Worm (Caenorhabditis elegans) whole organism, L2 larva: Measurements from ENCODE around the gene fkb-1.

ENCODE experiments used
- C34F6.9 ChIP-seq: fragments of 150-350 bp; optimal IDR thresholded peaks from 2 replicates; lab custom pipeline; 2014; ENCODE audit warnings: missing biosample characterization, missing genetic modification characterization
- F13H6.1 ChIP-seq: sonication (generic microtip); optimal IDR thresholded peaks from 2 replicates; lab custom pipeline; 2016; ENCODE audit warnings: missing genetic modification characterization, missing compliant biosample characterization
- R02D3.7 ChIP-seq: fragments of 150-350 bp; optimal IDR thresholded peaks from 2 replicates; lab custom pipeline; 2014; ENCODE audit warnings: missing biosample characterization, missing genetic modification characterization
- Y55F3AM.14 ChIP-seq: fragments of 200-800 bp; sonication (Bioruptor generic); optimal IDR thresholded peaks from 2 replicates; lab custom pipeline; 2018; ENCODE audit warnings: mild to moderate bottlenecking, missing genetic modification characterization, missing compliant biosample characterization
- ZK546.5 ChIP-seq: sonication (generic microtip); optimal IDR thresholded peaks from 2 replicates; lab custom pipeline; 2017; ENCODE audit warnings: missing biosample characterization, missing genetic modification characterization
- alr-1 ChIP-seq: fragments of 150-350 bp; optimal IDR thresholded peaks from 2 replicates; lab custom pipeline; 2014; ENCODE audit warnings: missing biosample characterization, missing genetic modification characterization
- aly-2 ChIP-seq: fragments of 150-350 bp; optimal IDR thresholded peaks from 2 replicates; lab custom pipeline; 2014; ENCODE audit warnings: missing biosample characterization, missing genetic modification characterization
- ama-1 ChIP-seq: fragments of 150-350 bp; optimal IDR thresholded peaks from 2 replicates; lab custom pipeline; 2018; ENCODE audit warnings: inconsistent platforms
- blmp-1 ChIP-seq: sonication (generic microtip); optimal IDR thresholded peaks from 2 replicates; lab custom pipeline; 2017; ENCODE audit warnings: missing genetic modification characterization, mild to moderate bottlenecking, missing compliant biosample characterization, antibody characterized with exemption, moderate library complexity; ENCODE audit not compliant: insufficient read depth
- ceh-16 ChIP-seq: fragments of 150-350 bp; optimal IDR thresholded peaks from 2 replicates; lab custom pipeline; 2014; ENCODE audit warnings: missing biosample characterization, missing genetic modification characterization
- ceh-82 ChIP-seq: fragments of 150-350 bp; optimal IDR thresholded peaks from 2 replicates; lab custom pipeline; 2014; ENCODE audit warnings: missing biosample characterization, missing genetic modification characterization
- crh-2 ChIP-seq: sonication (generic microtip); optimal IDR thresholded peaks from 2 replicates; lab custom pipeline; 2017; ENCODE audit warnings: missing biosample characterization, missing genetic modification characterization
- dmd-4 ChIP-seq: sonication (generic microtip); optimal IDR thresholded peaks from 2 replicates; lab custom pipeline; 2017; ENCODE audit warnings: missing biosample characterization, missing genetic modification characterization
- egl-27 ChIP-seq: sonication (generic microtip); optimal IDR thresholded peaks from 3 replicates; lab custom pipeline; 2017; ENCODE audit warnings: missing biosample characterization, missing genetic modification reagents, missing genetic modification characterization
- elt-1 ChIP-seq: fragments of 150-350 bp; optimal IDR thresholded peaks from 2 replicates; lab custom pipeline; 2014; ENCODE audit warnings: missing biosample characterization, missing genetic modification characterization
- elt-3 ChIP-seq: sonication (generic microtip); optimal IDR thresholded peaks from 2 replicates; lab custom pipeline; 2017; ENCODE audit warnings: missing biosample characterization, missing genetic modification characterization
- fos-1 ChIP-seq: fragments of 150-350 bp; optimal IDR thresholded peaks from 2 replicates; lab custom pipeline; 2014; ENCODE audit warnings: missing biosample characterization, missing genetic modification characterization
- gmeb-1 ChIP-seq: fragments of 150-350 bp; optimal IDR thresholded peaks from 2 replicates; lab custom pipeline; 2014; ENCODE audit warnings: missing biosample characterization, missing genetic modification characterization
- lin-11 ChIP-seq: fragments of 150-350 bp; sonication (generic microtip); optimal IDR thresholded peaks from 2 replicates; lab custom pipeline; 2014; ENCODE audit warnings: missing biosample characterization, missing genetic modification characterization, inconsistent platforms, mixed read lengths
- lin-13 ChIP-seq: fragments of 150-350 bp; optimal IDR thresholded peaks from 2 replicates; lab custom pipeline; 2014; ENCODE audit warnings: missing biosample characterization, missing genetic modification reagents, missing genetic modification characterization
- lin-39 ChIP-seq: fragments of 150-350 bp; optimal IDR thresholded peaks from 2 replicates; lab custom pipeline; 2014; ENCODE audit warnings: missing biosample characterization, missing genetic modification reagents, missing genetic modification characterization
- lsy-2 ChIP-seq, 2 experiments: fragments of 150-350 bp in 1 of 2; sonication (generic microtip) in 1 of 2; optimal IDR thresholded peaks; 2 replicates each; lab custom pipeline; 2014 to 2017; ENCODE audit warnings: missing biosample characterization in 2 of 2, missing genetic modification characterization in 2 of 2
- mab-5 ChIP-seq: fragments of 150-350 bp; optimal IDR thresholded peaks from 2 replicates; lab custom pipeline; 2014; ENCODE audit warnings: missing biosample characterization, missing genetic modification characterization
- mbf-1 ChIP-seq: sonication (generic microtip); optimal IDR thresholded peaks from 2 replicates; lab custom pipeline; 2017; ENCODE audit warnings: missing biosample characterization, missing genetic modification characterization
- mdl-1 ChIP-seq, 2 experiments: fragments of 150-350 bp in 1 of 2; sonication (generic microtip) in 1 of 2; optimal IDR thresholded peaks; 2 replicates each; lab custom pipeline; 2017; ENCODE audit warnings: missing biosample characterization in 2 of 2, missing genetic modification characterization in 2 of 2
- nhr-10 ChIP-seq: sonication (generic microtip); optimal IDR thresholded peaks from 2 replicates; lab custom pipeline; 2017; ENCODE audit warnings: missing biosample characterization, missing genetic modification characterization
- nhr-11 ChIP-seq: fragments of 150-350 bp; optimal IDR thresholded peaks from 2 replicates; lab custom pipeline; 2014; ENCODE audit warnings: missing biosample characterization, missing genetic modification characterization
- nhr-12 ChIP-seq: fragments of 150-350 bp; optimal IDR thresholded peaks from 2 replicates; lab custom pipeline; 2014; ENCODE audit warnings: missing biosample characterization, missing genetic modification characterization
- nhr-129 ChIP-seq: fragments of 150-350 bp; optimal IDR thresholded peaks from 2 replicates; lab custom pipeline; 2014; ENCODE audit warnings: missing biosample characterization, missing genetic modification characterization
- nhr-21 ChIP-seq: fragments of 150-350 bp; optimal IDR thresholded peaks from 2 replicates; lab custom pipeline; 2014; ENCODE audit warnings: missing biosample characterization, missing genetic modification characterization
- nhr-23 ChIP-seq: fragments of 150-350 bp; optimal IDR thresholded peaks from 2 replicates; lab custom pipeline; 2014; ENCODE audit warnings: missing biosample characterization, missing genetic modification reagents, missing genetic modification characterization
- nhr-237 ChIP-seq: fragments of 150-350 bp; optimal IDR thresholded peaks from 2 replicates; lab custom pipeline; 2014; ENCODE audit warnings: missing biosample characterization, missing genetic modification characterization
- nhr-25 ChIP-seq: fragments of 150-350 bp; sonication (generic microtip); optimal IDR thresholded peaks from 3 replicates; lab custom pipeline; 2014; ENCODE audit warnings: missing biosample characterization, missing genetic modification characterization
- nhr-6 ChIP-seq: fragments of 150-350 bp; optimal IDR thresholded peaks from 2 replicates; lab custom pipeline; 2014; ENCODE audit warnings: missing biosample characterization, missing genetic modification characterization
- nhr-77 ChIP-seq: fragments of 150-350 bp; optimal IDR thresholded peaks from 2 replicates; lab custom pipeline; 2014; ENCODE audit warnings: missing biosample characterization, missing genetic modification characterization
- peb-1 ChIP-seq: fragments of 150-350 bp; optimal IDR thresholded peaks from 2 replicates; lab custom pipeline; 2014; ENCODE audit warnings: missing biosample characterization, missing genetic modification characterization
- sem-4 ChIP-seq: fragments of 150-350 bp; optimal IDR thresholded peaks from 2 replicates; lab custom pipeline; 2014; ENCODE audit warnings: missing biosample characterization, missing genetic modification reagents, missing genetic modification characterization
- skn-1 ChIP-seq: sonication (generic microtip); optimal IDR thresholded peaks from 2 replicates; lab custom pipeline; 2017; ENCODE audit warnings: missing biosample characterization, missing genetic modification characterization
- sma-3 ChIP-seq: sonication (generic microtip); optimal IDR thresholded peaks from 2 replicates; lab custom pipeline; 2016; ENCODE audit warnings: missing genetic modification reagents, missing genetic modification characterization, missing compliant biosample characterization
- sma-9 ChIP-seq, 2 experiments: fragments of 150-350 bp in 1 of 2; sonication (generic microtip) in 1 of 2; optimal IDR thresholded peaks; 2 replicates each; lab custom pipeline; 2014 to 2016; ENCODE audit warnings: missing genetic modification characterization in 2 of 2, mild to moderate bottlenecking in 1 of 2, missing biosample characterization in 1 of 2, missing compliant biosample characterization in 1 of 2, missing genetic modification reagents in 1 of 2, moderate library complexity in 1 of 2
- snpc-4 ChIP-seq: fragments of 150-350 bp; optimal IDR thresholded peaks from 2 replicates; lab custom pipeline; 2014; ENCODE audit warnings: missing biosample characterization, missing genetic modification characterization
- unc-39 ChIP-seq: fragments of 150-350 bp; optimal IDR thresholded peaks from 2 replicates; lab custom pipeline; 2014; ENCODE audit warnings: missing biosample characterization, missing genetic modification characterization
- unc-55 ChIP-seq: fragments of 150-350 bp; sonication (generic microtip); optimal IDR thresholded peaks from 3 replicates; lab custom pipeline; 2014; ENCODE audit warnings: missing biosample characterization, missing genetic modification reagents, missing genetic modification characterization
- unc-62 ChIP-seq: fragments of 150-350 bp; optimal IDR thresholded peaks from 2 replicates; lab custom pipeline; 2014; ENCODE audit warnings: missing biosample characterization, missing genetic modification reagents, missing genetic modification characterization
- zag-1 ChIP-seq: fragments of 150-350 bp; optimal IDR thresholded peaks from 2 replicates; lab custom pipeline; 2014; ENCODE audit warnings: missing biosample characterization, missing genetic modification characterization
- ztf-1 ChIP-seq: fragments of 200-800 bp; sonication (Bioruptor generic); conservative IDR thresholded peaks from 2 replicates; pipeline ENCODE4 v1.3.6; 2022; ENCODE audit warnings: missing genetic modification characterization, missing compliant biosample characterization
- ztf-11 ChIP-seq: sonication (generic microtip); optimal IDR thresholded peaks from 2 replicates; lab custom pipeline; 2017; ENCODE audit warnings: missing biosample characterization, missing genetic modification characterization
- ztf-4 ChIP-seq: fragments of 150-350 bp; optimal IDR thresholded peaks from 2 replicates; lab custom pipeline; 2014; ENCODE audit warnings: missing biosample characterization, missing genetic modification characterization

Gene fkb-1

ce11 chrIV:11082789-11083235, 46.4 kb downstream of the fkb-1 start:
- TF ChIP-seq ama-1 (peak; percentile 90), unc-39 (tag; lab: Kevin White, UChicago) (peak; percentile 27), unc-55 (peak; percentile 94), nhr-23 (peak; percentile 42), ceh-16 (no peak), elt-1 (tag; lab: Kevin White, UChicago) (no peak), nhr-129 (peak; percentile 98), lsy-2 (tag; optimal IDR thresholded peaks at IDR 0.05; lab: Kevin White, UChicago) (peak; percentile 76 to 94), gmeb-1 (tag; lab: Kevin White, UChicago) (peak; percentile 64), nhr-237 (tag; lab: Kevin White, UChicago) (no peak), nhr-77 (tag; lab: Kevin White, UChicago) (no peak), mab-5 (peak; percentile 93), ZK546.5 (tag; lab: Kevin White, UChicago) (peak; percentile 44), C34F6.9 (tag; lab: Kevin White, UChicago) (peak; percentile 99), skn-1 (tag; lab: Kevin White, UChicago) (peak; percentile 3), ztf-11 (tag; lab: Kevin White, UChicago) (no peak), ztf-4 (peak; percentile 91), egl-27 (tag; lab: Kevin White, UChicago) (peak; percentile 93), zag-1 (tag; lab: Kevin White, UChicago) (peak; percentile 99), sma-3 (peak; percentile 91), ztf-1 (GFP tag; lab: Robert Waterston, UW) (no peak), F13H6.1 (tag; lab: Kevin White, UChicago) (peak; percentile 97), peb-1 (no peak), Y55F3AM.14 (GFP tag; lab: Kevin White, UChicago) (peak; percentile 83), nhr-6 (tag; lab: Kevin White, UChicago) (peak; percentile 95), nhr-10 (tag; lab: Kevin White, UChicago) (no peak), mdl-1 (tag; optimal IDR thresholded peaks at IDR 0.05; lab: Kevin White, UChicago) (peak; percentile 61 to 84), crh-2 (peak; percentile 91), unc-62 (GFP tag; lab: Kevin White, UChicago) (peak; percentile 21), lin-13 (GFP tag; lab: Kevin White, UChicago) (peak; percentile 86), nhr-25 (tag; lab: Kevin White, UChicago) (peak; percentile 94), mbf-1 (tag; lab: Kevin White, UChicago) (no peak), snpc-4 (tag; lab: Kevin White, UChicago) (peak; percentile 62), sem-4 (tag; lab: Kevin White, UChicago) (peak; percentile 96), R02D3.7 (no peak), alr-1 (peak; percentile 62), nhr-12 (tag; lab: Kevin White, UChicago) (no peak), fos-1 (tag; lab: Kevin White, UChicago) (peak; percentile 85), blmp-1 (tag; lab: Kevin White, UChicago) (peak; percentile 92), sma-9 (GFP tag; optimal IDR thresholded peaks at IDR 0.05; lab: Kevin White, UChicago) (peak; percentile 92), sma-9 (tag; optimal IDR thresholded peaks at IDR 0.05; lab: Kevin White, UChicago) (no peak), aly-2 (tag; lab: Kevin White, UChicago) (no peak), dmd-4 (tag; lab: Kevin White, UChicago) (no peak), nhr-11 (tag; lab: Kevin White, UChicago) (no peak), lin-39 (peak; percentile 25), lin-11 (tag; lab: Kevin White, UChicago) (peak; percentile 94), elt-3 (tag; lab: Kevin White, UChicago) (no peak), ceh-82 (tag; lab: Kevin White, UChicago) (peak; percentile 60), nhr-21 (peak; percentile 96)
